Fruit fly (Drosophila melanogaster) whole organism, embryonic: ENCODE measurements around the gene CG12177.

Experiments
- Adf1 ChIP-seq: fragments of 200-800 bp; sonication (Bioruptor generic); IDR thresholded peaks from 2 replicates; pipeline ENCODE4 v1.3.6; 2022; ENCODE audit warnings: missing biosample characterization, missing genetic modification characterization
- Atf-2 ChIP-seq: fragments of 200-800 bp; sonication (Bioruptor generic); optimal IDR thresholded peaks from 2 replicates; lab custom pipeline; 2016; ENCODE audit warnings: missing biosample characterization, missing genetic modification characterization
- Blimp-1 ChIP-seq: fragments of 200-800 bp; sonication (Bioruptor generic); optimal IDR thresholded peaks from 3 replicates; lab custom pipeline; 2018; ENCODE audit warnings: missing biosample characterization, missing genetic modification characterization, mild to moderate bottlenecking, moderate library complexity, missing genetic modification reagents
- CG10366 ChIP-seq: fragments of 200-800 bp; sonication (Bioruptor generic); IDR thresholded peaks from 2 replicates; pipeline ENCODE4 v1.3.6; 2022; ENCODE audit warnings: missing biosample characterization, missing genetic modification characterization
- CG12391 ChIP-seq: fragments of 200-800 bp; sonication (Bioruptor generic); optimal IDR thresholded peaks from 3 replicates; lab custom pipeline; 2018; ENCODE audit warnings: missing biosample characterization, mild to moderate bottlenecking, missing genetic modification characterization, moderate library complexity
- CG12769 ChIP-seq: fragments of 200-800 bp; sonication (Bioruptor generic); optimal IDR thresholded peaks from 2 replicates; lab custom pipeline; 2019; ENCODE audit warnings: missing biosample characterization, mild to moderate bottlenecking, missing genetic modification characterization, moderate library complexity
- CG13424 ChIP-seq: fragments of 200-800 bp; sonication (Bioruptor generic); optimal IDR thresholded peaks from 2 replicates; lab custom pipeline; 2019; ENCODE audit warnings: missing biosample characterization, mild to moderate bottlenecking, missing genetic modification characterization, moderate library complexity
- CG15269 ChIP-seq: fragments of 200-800 bp; sonication (Bioruptor generic); optimal IDR thresholded peaks from 2 replicates; lab custom pipeline; 2018; ENCODE audit warnings: missing biosample characterization, mild to moderate bottlenecking, missing genetic modification characterization, moderate library complexity
- CG1602 ChIP-seq: fragments of 200-800 bp; sonication (Bioruptor generic); optimal IDR thresholded peaks from 3 replicates; lab custom pipeline; 2016; ENCODE audit warnings: missing biosample characterization, missing genetic modification characterization
- CG16863 ChIP-seq: fragments of 200-800 bp; sonication (Bioruptor generic); optimal IDR thresholded peaks from 3 replicates; lab custom pipeline; 2016; ENCODE audit warnings: missing biosample characterization, missing genetic modification characterization
- CG18599 ChIP-seq: fragments of 200-800 bp; sonication (Bioruptor generic); optimal IDR thresholded peaks from 3 replicates; lab custom pipeline; 2017; ENCODE audit warnings: missing biosample characterization, missing genetic modification characterization, mild to moderate bottlenecking, moderate library complexity, missing genetic modification reagents
- CG2678 ChIP-seq: fragments of 200-800 bp; sonication (Bioruptor generic); optimal IDR thresholded peaks from 3 replicates; lab custom pipeline; 2019; ENCODE audit warnings: missing biosample characterization, mild to moderate bottlenecking, missing genetic modification characterization, moderate library complexity
- CG2875 ChIP-seq: fragments of 200-800 bp; sonication (Bioruptor generic); optimal IDR thresholded peaks from 2 replicates; lab custom pipeline; 2017; ENCODE audit warnings: missing biosample characterization, mild to moderate bottlenecking, missing genetic modification characterization, missing genetic modification reagents
- CG33557 ChIP-seq: fragments of 200-800 bp; sonication (Bioruptor generic); optimal IDR thresholded peaks from 2 replicates; lab custom pipeline; 2019; ENCODE audit warnings: missing biosample characterization, mild to moderate bottlenecking, missing genetic modification characterization, moderate library complexity
- CG34376 ChIP-seq: fragments of 200-800 bp; sonication (Bioruptor generic); optimal IDR thresholded peaks from 2 replicates; lab custom pipeline; 2018; ENCODE audit warnings: missing biosample characterization, mild to moderate bottlenecking, missing genetic modification characterization
- CG3847 ChIP-seq: fragments of 200-800 bp; sonication (Bioruptor generic); IDR thresholded peaks from 2 replicates; pipeline ENCODE4 v1.3.6; 2022; ENCODE audit warnings: missing biosample characterization, missing genetic modification characterization
- CG4730 ChIP-seq: fragments of 200-800 bp; sonication (Bioruptor generic); IDR thresholded peaks from 2 replicates; pipeline ENCODE4 v1.3.6; 2022; ENCODE audit warnings: missing biosample characterization, missing genetic modification characterization
- CG6654 ChIP-seq: fragments of 200-800 bp; sonication (Bioruptor generic); optimal IDR thresholded peaks from 2 replicates; lab custom pipeline; 2017; ENCODE audit warnings: missing biosample characterization, mild to moderate bottlenecking, missing genetic modification characterization
- CG7987 ChIP-seq: fragments of 200-800 bp; sonication (Bioruptor generic); optimal IDR thresholded peaks from 2 replicates; lab custom pipeline; 2018; ENCODE audit warnings: missing biosample characterization, mild to moderate bottlenecking, missing genetic modification characterization, moderate library complexity
- CG8478 ChIP-seq: fragments of >200 bp; optimal IDR thresholded peaks from 2 replicates; lab custom pipeline; 2018
- CG9437 ChIP-seq: fragments of 200-800 bp; sonication (Bioruptor generic); optimal IDR thresholded peaks from 2 replicates; lab custom pipeline; 2018; ENCODE audit warnings: missing biosample characterization, mild to moderate bottlenecking, missing genetic modification characterization
- Dek ChIP-seq: fragments of 200-800 bp; sonication (Bioruptor generic); optimal IDR thresholded peaks from 3 replicates; lab custom pipeline; 2019; ENCODE audit warnings: missing biosample characterization, mild to moderate bottlenecking, missing genetic modification characterization, moderate library complexity
- Dip3 ChIP-seq: fragments of 200-800 bp; sonication (Bioruptor generic); optimal IDR thresholded peaks from 3 replicates; lab custom pipeline; 2016; ENCODE audit warnings: missing biosample characterization, missing genetic modification characterization
- Dp ChIP-seq: fragments of 200-800 bp; sonication (Bioruptor generic); optimal IDR thresholded peaks from 2 replicates; lab custom pipeline; 2018; ENCODE audit warnings: missing biosample characterization, mild to moderate bottlenecking, missing genetic modification characterization, moderate library complexity
- Ets97D ChIP-seq: fragments of 200-800 bp; sonication (Bioruptor generic); optimal IDR thresholded peaks from 3 replicates; lab custom pipeline; 2016; ENCODE audit warnings: missing biosample characterization, missing genetic modification characterization
- Hr78 ChIP-seq, 2 experiments: fragments of 200-800 bp in 1 of 2; fragments of >200 bp in 1 of 2; sonication (Bioruptor generic) in 1 of 2; optimal IDR thresholded peaks; 2 replicates each; lab custom pipeline; 2017 to 2019; ENCODE audit warnings: missing biosample characterization in 2 of 2, missing genetic modification characterization in 2 of 2, mild to moderate bottlenecking in 1 of 2, moderate library complexity in 1 of 2
- NC2α ChIP-seq: fragments of 200-800 bp; sonication (Bioruptor generic); optimal IDR thresholded peaks from 2 replicates; lab custom pipeline; 2016; ENCODE audit warnings: missing biosample characterization, missing genetic modification characterization
- NC2β ChIP-seq: fragments of 200-800 bp; sonication (Bioruptor generic); optimal IDR thresholded peaks from 2 replicates; lab custom pipeline; 2016; ENCODE audit warnings: missing biosample characterization, missing genetic modification characterization
- Oaz ChIP-seq: fragments of 200-800 bp; sonication (Bioruptor generic); IDR thresholded peaks from 2 replicates; pipeline ENCODE4 v1.3.6; 2022; ENCODE audit warnings: missing biosample characterization, missing genetic modification characterization
- Ravus ChIP-seq: fragments of 200-800 bp; sonication (Bioruptor generic); IDR thresholded peaks from 2 replicates; pipeline ENCODE4 v1.3.6; 2022; ENCODE audit warnings: missing biosample characterization, missing genetic modification characterization
- Sox102F ChIP-seq: fragments of 200-800 bp; sonication (Bioruptor generic); optimal IDR thresholded peaks from 2 replicates; lab custom pipeline; 2018; ENCODE audit warnings: missing biosample characterization, mild to moderate bottlenecking, missing genetic modification characterization, moderate library complexity
- ab ChIP-seq: fragments of 200-800 bp; sonication (Bioruptor generic); optimal IDR thresholded peaks from 2 replicates; lab custom pipeline; 2016; ENCODE audit warnings: missing biosample characterization, missing genetic modification characterization
- al ChIP-seq: fragments of 200-800 bp; sonication (Bioruptor generic); IDR thresholded peaks from 2 replicates; pipeline ENCODE4 v1.3.6; 2022; ENCODE audit warnings: missing biosample characterization, missing genetic modification characterization
- br ChIP-seq: fragments of >200 bp; optimal IDR thresholded peaks from 2 replicates; lab custom pipeline; 2017
- cad ChIP-seq: fragments of >200 bp; optimal IDR thresholded peaks from 2 replicates; lab custom pipeline; 2017; ENCODE audit warnings: missing biosample characterization, missing genetic modification characterization
- corto ChIP-seq: fragments of 200-800 bp; sonication (Bioruptor generic); optimal IDR thresholded peaks from 2 replicates; lab custom pipeline; 2016; ENCODE audit warnings: missing biosample characterization, mild to moderate bottlenecking, missing genetic modification characterization, moderate library complexity
- croc ChIP-seq: fragments of 200-800 bp; sonication (Bioruptor generic); conservative IDR thresholded peaks from 3 replicates; pipeline ENCODE4 v1.3.6; 2022; ENCODE audit warnings: missing biosample characterization, missing genetic modification characterization
- da ChIP-seq: fragments of 200-800 bp; sonication (Bioruptor generic); optimal IDR thresholded peaks from 2 replicates; lab custom pipeline; 2016; ENCODE audit warnings: missing biosample characterization, missing genetic modification characterization
- nerfin-1 ChIP-seq: fragments of 200-800 bp; sonication (Bioruptor generic); optimal IDR thresholded peaks from 3 replicates; lab custom pipeline; 2019; ENCODE audit warnings: missing biosample characterization, mild to moderate bottlenecking, missing genetic modification characterization, moderate library complexity
- nerfin-2 ChIP-seq: fragments of 200-800 bp; sonication (Bioruptor generic); IDR thresholded peaks from 2 replicates; pipeline ENCODE4 v1.3.6; 2022; ENCODE audit warnings: missing biosample characterization, missing genetic modification characterization; ENCODE audit not compliant: partially characterized antibody
- pfk ChIP-seq: fragments of 200-800 bp; sonication (Bioruptor generic); optimal IDR thresholded peaks from 2 replicates; lab custom pipeline; 2018; ENCODE audit warnings: missing biosample characterization, mild to moderate bottlenecking, missing genetic modification characterization, moderate library complexity
- prd ChIP-seq, 3 experiments: fragments of >200 bp in 2 of 3; fragments of 200-800 bp in 1 of 3; sonication (Bioruptor generic) in 1 of 3; optimal IDR thresholded peaks in 2 of 3; IDR thresholded peaks in 1 of 3; 2 replicates in 2 of 3; 3 replicates in 1 of 3; pipeline versions ENCODE4 v1.3.6 to Lab custom; 2017 to 2022; ENCODE audit warnings: missing biosample characterization in 1 of 3, missing genetic modification characterization in 1 of 3
- pros ChIP-seq: fragments of 200-800 bp; sonication (Bioruptor generic); optimal IDR thresholded peaks from 3 replicates; lab custom pipeline; 2019; ENCODE audit warnings: missing biosample characterization, mild to moderate bottlenecking, missing genetic modification characterization, moderate library complexity
- pum ChIP-seq: fragments of 200-800 bp; sonication (Bioruptor generic); optimal IDR thresholded peaks from 2 replicates; lab custom pipeline; 2016; ENCODE audit warnings: missing biosample characterization, missing genetic modification characterization
- sens-2 ChIP-seq: fragments of 200-800 bp; sonication (Bioruptor generic); IDR thresholded peaks from 2 replicates; pipeline ENCODE4 v1.3.6; 2022; ENCODE audit warnings: missing biosample characterization, missing genetic modification characterization
- shn ChIP-seq: fragments of 200-800 bp; sonication (Bioruptor generic); optimal IDR thresholded peaks from 3 replicates; lab custom pipeline; 2016; ENCODE audit warnings: missing biosample characterization, missing genetic modification characterization
- tgo ChIP-seq: fragments of 200-800 bp; sonication (Bioruptor generic); IDR thresholded peaks from 3 replicates; pipeline ENCODE4 v1.3.6; 2022; ENCODE audit warnings: missing biosample characterization, missing genetic modification characterization
- tx ChIP-seq: fragments of 200-800 bp; sonication (Bioruptor generic); optimal IDR thresholded peaks from 2 replicates; lab custom pipeline; 2016; ENCODE audit warnings: missing biosample characterization, missing genetic modification characterization
- unpg ChIP-seq: fragments of 200-800 bp; sonication (Bioruptor generic); optimal IDR thresholded peaks from 3 replicates; lab custom pipeline; 2018; ENCODE audit warnings: missing biosample characterization, mild to moderate bottlenecking, missing genetic modification characterization, moderate library complexity
- wor ChIP-seq: fragments of 200-800 bp; sonication (Bioruptor generic); IDR thresholded peaks from 2 replicates; pipeline ENCODE4 v1.3.6; 2022; ENCODE audit warnings: missing biosample characterization, missing genetic modification characterization

Gene CG12177

DNA sequence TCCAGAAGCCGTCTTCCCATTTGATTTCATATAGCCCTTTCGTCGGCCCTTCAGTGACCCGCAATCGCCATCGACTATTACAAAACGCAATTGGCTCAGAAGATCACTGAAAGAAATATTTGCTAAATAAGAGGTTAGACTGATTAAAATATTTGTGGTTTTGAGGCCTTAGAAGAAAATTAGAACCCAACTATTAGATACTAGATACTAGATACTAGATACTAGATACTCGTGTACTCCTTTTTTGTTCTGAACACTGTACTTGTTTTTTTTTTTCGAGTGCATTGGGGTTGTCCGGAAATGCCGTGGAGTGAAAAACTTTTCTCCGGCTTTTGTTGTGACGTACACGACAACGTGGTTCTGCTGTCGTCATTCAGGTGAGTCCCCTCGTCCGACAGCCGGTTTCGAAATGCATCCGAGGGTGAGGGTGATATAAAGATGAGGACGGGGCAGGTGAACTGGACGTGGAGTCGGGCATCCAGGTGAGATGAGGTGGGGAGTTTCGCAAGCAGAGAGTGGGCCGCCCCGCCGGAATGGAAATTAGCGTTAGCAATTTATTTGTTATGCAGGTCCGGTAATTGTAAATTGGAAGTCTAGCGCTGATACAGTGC is 49.9 kb downstream of the CG12177 start (continued):
- no peak for TF ChIP-seq tx
- TF ChIP-seq NC2α (GFP tag; lab: Kevin White, UChicago): no peak
- no peak for TF ChIP-seq corto (GFP tag; lab: Kevin White, UChicago)
- TF ChIP-seq Ets97D (GFP tag; lab: Kevin White, UChicago): no peak
- TF ChIP-seq Atf-2 (GFP tag; lab: Kevin White, UChicago): no peak
- TF ChIP-seq pros (GFP tag; lab: Kevin White, UChicago): no peak
- TF ChIP-seq Sox102F (GFP tag; lab: Kevin White, UChicago): peak; percentile 38
- TF ChIP-seq Adf1 (GFP tag; lab: Robert Waterston, UW): no peak
- TF ChIP-seq Dek (tag; lab: Kevin White, UChicago): no peak
- TF ChIP-seq CG2875 (GFP tag; lab: Kevin White, UChicago): peak; percentile 8
- no peak for TF ChIP-seq al (GFP tag; lab: Robert Waterston, UW)
- no peak for TF ChIP-seq pfk (GFP tag; lab: Kevin White, UChicago)
- no peak for TF ChIP-seq CG3847 (GFP tag; lab: Robert Waterston, UW)
- no peak for TF ChIP-seq br (lab: Kevin White, UChicago)
- TF ChIP-seq CG1602: no peak
- TF ChIP-seq Ravus: no peak
- peak; percentile 36 for TF ChIP-seq CG16863 (GFP tag; lab: Kevin White, UChicago)
- TF ChIP-seq Blimp-1 (GFP tag; lab: Kevin White, UChicago): peak; percentile 63
- TF ChIP-seq Dp (GFP tag; lab: Kevin White, UChicago): no peak
- TF ChIP-seq CG6654 (GFP tag; lab: Kevin White, UChicago): no peak
- no peak for TF ChIP-seq sens-2
- TF ChIP-seq CG8478: no peak
- no peak for TF ChIP-seq CG10366 (GFP tag; lab: Robert Waterston, UW)
- no peak for TF ChIP-seq prd (optimal IDR thresholded peaks at IDR 0.05; lab: Kevin White, UChicago)
- peak; percentile 46; the same call in 1 of the 3 replicates for TF ChIP-seq prd (GFP tag; IDR thresholded peaks at IDR 0.05; lab: Robert Waterston, UW)
- TF ChIP-seq CG13424 (tag; lab: Kevin White, UChicago): no peak
- TF ChIP-seq CG12769 (tag; lab: Kevin White, UChicago): no peak
- no peak for TF ChIP-seq CG9437 (GFP tag; lab: Kevin White, UChicago)
- TF ChIP-seq CG2678 (tag; lab: Kevin White, UChicago): peak; percentile 38
- peak; percentile 30 for TF ChIP-seq CG12391 (tag; lab: Kevin White, UChicago)
- TF ChIP-seq CG33557 (GFP tag; lab: Kevin White, UChicago): no peak
- no peak for TF ChIP-seq wor (GFP tag; lab: Robert Waterston, UW)
- no peak for TF ChIP-seq croc (GFP tag; lab: Robert Waterston, UW)
- no peak for TF ChIP-seq Oaz
- no peak for TF ChIP-seq CG15269 (tag; lab: Kevin White, UChicago)
- TF ChIP-seq da (GFP tag; lab: Kevin White, UChicago): no peak
- TF ChIP-seq CG4730: 0 out of 2 replicates have a peak, but pooled peaks have one; percentile 10
- no peak for TF ChIP-seq nerfin-2 (GFP tag; lab: Robert Waterston, UW)
- TF ChIP-seq Hr78 (GFP tag; optimal IDR thresholded peaks at IDR 0.05; lab: Kevin White, UChicago): no peak
- no peak for TF ChIP-seq nerfin-1 (tag; lab: Kevin White, UChicago)
- peak; percentile 46 for TF ChIP-seq unpg (GFP tag; lab: Kevin White, UChicago)
- no peak for TF ChIP-seq ab
- TF ChIP-seq NC2β: no peak
- TF ChIP-seq tgo (GFP tag; lab: Robert Waterston, UW): no peak
- TF ChIP-seq cad (GFP tag; lab: Kevin White, UChicago): no peak
- TF ChIP-seq pum (GFP tag; lab: Kevin White, UChicago): peak; percentile 33
- TF ChIP-seq CG34376 (GFP tag; lab: Kevin White, UChicago): no peak
- no peak for TF ChIP-seq shn (GFP tag; lab: Kevin White, UChicago)
- TF ChIP-seq CG18599 (GFP tag; lab: Kevin White, UChicago): no peak
- no peak for TF ChIP-seq CG7987 (GFP tag; lab: Kevin White, UChicago)
- peak; percentile 20 for TF ChIP-seq Dip3 (GFP tag; lab: Kevin White, UChicago)
